Worm (Caenorhabditis elegans): ENCODE measurements around the gene skr-15.

DNA sequence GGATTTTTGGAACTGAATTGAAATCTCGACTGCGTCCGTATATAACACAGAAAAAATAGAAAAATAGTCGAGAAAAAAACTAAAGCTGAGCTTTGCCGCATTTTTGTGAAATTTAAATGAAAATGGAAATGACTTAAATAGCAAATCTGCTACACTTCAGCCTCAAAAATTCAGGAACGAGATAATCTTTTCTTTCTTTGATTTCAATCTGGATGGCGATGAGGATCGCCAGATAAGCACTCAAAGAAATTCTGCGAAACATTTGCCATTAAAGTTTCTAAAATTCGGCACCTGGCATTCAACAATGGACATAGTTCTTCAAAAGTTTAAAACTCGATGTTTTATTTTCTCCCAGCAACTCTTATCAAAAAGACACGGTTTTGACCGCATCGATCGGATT lies 19.4 kb downstream of the skr-15 start, which contains the start of the genes C17A2.7 and C17A2.3:
- TF ChIP-seq unc-39 (tag; optimal IDR thresholded peaks at IDR 0.05) (no peak), T20F7.1 (GFP tag; optimal IDR thresholded peaks at IDR 0.05) (no peak), jun-1 (tag; optimal IDR thresholded peaks at IDR 0.05) (no peak)
